Worm (Caenorhabditis elegans) whole organism, L2 larva: Measurements from ENCODE around the gene F49C12.3.
"Not testable (repeated sequence)": the region's sequence is repeated elsewhere in the genome, so short reads cannot be mapped to it uniquely, and the experiment has no call there.

Experiments
- C34F6.9 ChIP-seq: fragments of 150-350 bp; optimal IDR thresholded peaks from 2 replicates; lab custom pipeline; 2014; ENCODE audit warnings: missing biosample characterization, missing genetic modification characterization
- F13H6.1 ChIP-seq: sonication (generic microtip); optimal IDR thresholded peaks from 2 replicates; lab custom pipeline; 2016; ENCODE audit warnings: missing genetic modification characterization, missing compliant biosample characterization
- ZK546.5 ChIP-seq: sonication (generic microtip); optimal IDR thresholded peaks from 2 replicates; lab custom pipeline; 2017; ENCODE audit warnings: missing biosample characterization, missing genetic modification characterization
- alr-1 ChIP-seq: fragments of 150-350 bp; optimal IDR thresholded peaks from 2 replicates; lab custom pipeline; 2014; ENCODE audit warnings: missing biosample characterization, missing genetic modification characterization
- blmp-1 ChIP-seq: sonication (generic microtip); optimal IDR thresholded peaks from 2 replicates; lab custom pipeline; 2017; ENCODE audit warnings: missing genetic modification characterization, mild to moderate bottlenecking, missing compliant biosample characterization, antibody characterized with exemption, moderate library complexity; ENCODE audit not compliant: insufficient read depth
- ceh-16 ChIP-seq: fragments of 150-350 bp; optimal IDR thresholded peaks from 2 replicates; lab custom pipeline; 2014; ENCODE audit warnings: missing biosample characterization, missing genetic modification characterization
- ceh-82 ChIP-seq: fragments of 150-350 bp; optimal IDR thresholded peaks from 2 replicates; lab custom pipeline; 2014; ENCODE audit warnings: missing biosample characterization, missing genetic modification characterization
- crh-2 ChIP-seq: sonication (generic microtip); optimal IDR thresholded peaks from 2 replicates; lab custom pipeline; 2017; ENCODE audit warnings: missing biosample characterization, missing genetic modification characterization
- egl-27 ChIP-seq: sonication (generic microtip); optimal IDR thresholded peaks from 3 replicates; lab custom pipeline; 2017; ENCODE audit warnings: missing biosample characterization, missing genetic modification reagents, missing genetic modification characterization
- elt-1 ChIP-seq: fragments of 150-350 bp; optimal IDR thresholded peaks from 2 replicates; lab custom pipeline; 2014; ENCODE audit warnings: missing biosample characterization, missing genetic modification characterization
- elt-3 ChIP-seq: sonication (generic microtip); optimal IDR thresholded peaks from 2 replicates; lab custom pipeline; 2017; ENCODE audit warnings: missing biosample characterization, missing genetic modification characterization
- fos-1 ChIP-seq: fragments of 150-350 bp; optimal IDR thresholded peaks from 2 replicates; lab custom pipeline; 2014; ENCODE audit warnings: missing biosample characterization, missing genetic modification characterization
- gmeb-1 ChIP-seq: fragments of 150-350 bp; optimal IDR thresholded peaks from 2 replicates; lab custom pipeline; 2014; ENCODE audit warnings: missing biosample characterization, missing genetic modification characterization
- lin-11 ChIP-seq: fragments of 150-350 bp; sonication (generic microtip); optimal IDR thresholded peaks from 2 replicates; lab custom pipeline; 2014; ENCODE audit warnings: missing biosample characterization, missing genetic modification characterization, inconsistent platforms, mixed read lengths
- lsy-2 ChIP-seq, 2 experiments: fragments of 150-350 bp in 1 of 2; sonication (generic microtip) in 1 of 2; optimal IDR thresholded peaks; 2 replicates each; lab custom pipeline; 2014 to 2017; ENCODE audit warnings: missing biosample characterization in 2 of 2, missing genetic modification characterization in 2 of 2
- mab-5 ChIP-seq: fragments of 150-350 bp; optimal IDR thresholded peaks from 2 replicates; lab custom pipeline; 2014; ENCODE audit warnings: missing biosample characterization, missing genetic modification characterization
- mbf-1 ChIP-seq: sonication (generic microtip); optimal IDR thresholded peaks from 2 replicates; lab custom pipeline; 2017; ENCODE audit warnings: missing biosample characterization, missing genetic modification characterization
- nhr-10 ChIP-seq: sonication (generic microtip); optimal IDR thresholded peaks from 2 replicates; lab custom pipeline; 2017; ENCODE audit warnings: missing biosample characterization, missing genetic modification characterization
- nhr-11 ChIP-seq: fragments of 150-350 bp; optimal IDR thresholded peaks from 2 replicates; lab custom pipeline; 2014; ENCODE audit warnings: missing biosample characterization, missing genetic modification characterization
- nhr-129 ChIP-seq: fragments of 150-350 bp; optimal IDR thresholded peaks from 2 replicates; lab custom pipeline; 2014; ENCODE audit warnings: missing biosample characterization, missing genetic modification characterization
- nhr-25 ChIP-seq: fragments of 150-350 bp; sonication (generic microtip); optimal IDR thresholded peaks from 3 replicates; lab custom pipeline; 2014; ENCODE audit warnings: missing biosample characterization, missing genetic modification characterization
- nhr-6 ChIP-seq: fragments of 150-350 bp; optimal IDR thresholded peaks from 2 replicates; lab custom pipeline; 2014; ENCODE audit warnings: missing biosample characterization, missing genetic modification characterization
- sem-4 ChIP-seq: fragments of 150-350 bp; optimal IDR thresholded peaks from 2 replicates; lab custom pipeline; 2014; ENCODE audit warnings: missing biosample characterization, missing genetic modification reagents, missing genetic modification characterization
- skn-1 ChIP-seq: sonication (generic microtip); optimal IDR thresholded peaks from 2 replicates; lab custom pipeline; 2017; ENCODE audit warnings: missing biosample characterization, missing genetic modification characterization
- sma-3 ChIP-seq: sonication (generic microtip); optimal IDR thresholded peaks from 2 replicates; lab custom pipeline; 2016; ENCODE audit warnings: missing genetic modification reagents, missing genetic modification characterization, missing compliant biosample characterization
- sma-9 ChIP-seq, 2 experiments: fragments of 150-350 bp in 1 of 2; sonication (generic microtip) in 1 of 2; optimal IDR thresholded peaks; 2 replicates each; lab custom pipeline; 2014 to 2016; ENCODE audit warnings: missing genetic modification characterization in 2 of 2, mild to moderate bottlenecking in 1 of 2, missing biosample characterization in 1 of 2, missing compliant biosample characterization in 1 of 2, missing genetic modification reagents in 1 of 2, moderate library complexity in 1 of 2
- unc-39 ChIP-seq: fragments of 150-350 bp; optimal IDR thresholded peaks from 2 replicates; lab custom pipeline; 2014; ENCODE audit warnings: missing biosample characterization, missing genetic modification characterization
- unc-55 ChIP-seq: fragments of 150-350 bp; sonication (generic microtip); optimal IDR thresholded peaks from 3 replicates; lab custom pipeline; 2014; ENCODE audit warnings: missing biosample characterization, missing genetic modification reagents, missing genetic modification characterization
- unc-62 ChIP-seq: fragments of 150-350 bp; optimal IDR thresholded peaks from 2 replicates; lab custom pipeline; 2014; ENCODE audit warnings: missing biosample characterization, missing genetic modification reagents, missing genetic modification characterization
- zag-1 ChIP-seq: fragments of 150-350 bp; optimal IDR thresholded peaks from 2 replicates; lab custom pipeline; 2014; ENCODE audit warnings: missing biosample characterization, missing genetic modification characterization
- ztf-1 ChIP-seq: fragments of 200-800 bp; sonication (Bioruptor generic); conservative IDR thresholded peaks from 2 replicates; pipeline ENCODE4 v1.3.6; 2022; ENCODE audit warnings: missing genetic modification characterization, missing compliant biosample characterization
- ztf-11 ChIP-seq: sonication (generic microtip); optimal IDR thresholded peaks from 2 replicates; lab custom pipeline; 2017; ENCODE audit warnings: missing biosample characterization, missing genetic modification characterization
- ztf-4 ChIP-seq: fragments of 150-350 bp; optimal IDR thresholded peaks from 2 replicates; lab custom pipeline; 2014; ENCODE audit warnings: missing biosample characterization, missing genetic modification characterization

The F49C12.3 gene

DNA sequence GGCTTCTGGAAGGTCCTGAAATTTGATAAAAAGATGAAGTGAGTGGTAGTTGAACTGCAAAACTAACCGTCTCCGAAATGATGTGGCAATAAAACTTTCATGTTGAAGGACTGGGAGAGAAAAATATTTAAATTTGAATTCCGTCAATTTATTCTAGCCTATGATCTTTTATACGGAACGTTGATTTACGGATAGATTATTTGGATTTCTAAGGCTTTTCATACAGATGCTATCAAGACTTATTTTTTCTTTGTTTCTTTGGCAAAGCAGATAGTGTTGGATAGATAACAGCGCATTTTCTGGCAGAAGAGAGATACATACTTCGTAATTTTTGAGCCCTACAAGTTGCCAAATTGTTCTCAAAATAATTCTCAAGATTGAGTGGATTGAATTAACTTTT, 3.8 kb downstream of the F49C12.3 start, which contains the start of gene F49C12.4:
Gene F49C12.4 (minus strand): TSS at position 101 of the 400 bp plus-strand sequence.
- no peak for TF ChIP-seq nhr-11 (tag; lab: Kevin White, UChicago)
- TF ChIP-seq zag-1 (tag; lab: Kevin White, UChicago) = no peak
- TF ChIP-seq mab-5 (tag; lab: Kevin White, UChicago) = no peak
- TF ChIP-seq sem-4 = no peak
- TF ChIP-seq ztf-4 (tag; lab: Kevin White, UChicago) = no peak
- TF ChIP-seq, all 48 proteins: peak for 0

- TF ChIP-seq ceh-82 (tag; lab: Kevin White, UChicago) = no peak
- TF ChIP-seq zag-1 (tag; lab: Kevin White, UChicago) = no peak
- no peak for TF ChIP-seq unc-39 (tag; lab: Kevin White, UChicago)
- TF ChIP-seq sma-3 = no peak
- TF ChIP-seq ztf-1 (GFP tag; lab: Robert Waterston, UW) = no peak
- no peak for TF ChIP-seq nhr-129 (tag; lab: Kevin White, UChicago)
- no peak for TF ChIP-seq nhr-11 (tag; lab: Kevin White, UChicago)
- TF ChIP-seq elt-1 = no peak
- no peak for TF ChIP-seq ztf-11 (tag; lab: Kevin White, UChicago)
- TF ChIP-seq, all 48 proteins: peak for 0
These were observed 4.4 kb downstream of the F49C12.3 start, which contains the start of gene F49C12.5 for ce11 chrIV:9304617-9305016. Gene F49C12.5 (plus strand): TSS chrIV:9304917.

DNA sequence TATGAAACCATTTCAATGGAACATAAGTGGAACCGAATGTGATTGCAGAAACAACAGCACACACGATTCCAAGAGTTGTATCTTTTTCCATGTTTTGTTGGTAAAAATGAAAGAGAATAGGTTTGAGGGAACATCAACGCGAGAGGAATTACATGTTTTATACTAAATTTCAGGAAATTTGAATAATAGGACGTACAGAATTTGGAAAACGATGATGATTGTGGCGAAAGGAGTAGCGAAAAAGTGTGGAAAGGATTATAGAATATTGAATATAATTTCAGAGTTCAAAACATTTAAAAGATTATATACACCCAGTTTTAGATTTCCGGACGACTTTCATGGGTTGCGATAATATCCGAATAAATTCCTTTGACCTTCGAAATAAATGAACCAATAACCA, 8.7 kb downstream of the F49C12.3 start, which contains the start of gene F49C12.6:
Gene F49C12.6 (minus strand): TSS at position 101 of the 400 bp plus-strand sequence.
- TF ChIP-seq nhr-129 (tag; lab: Kevin White, UChicago) = no peak
- TF ChIP-seq ztf-4 (tag; lab: Kevin White, UChicago) = no peak
- no peak for TF ChIP-seq unc-62 (GFP tag; lab: Kevin White, UChicago)
- no peak for TF ChIP-seq alr-1
- no peak for TF ChIP-seq nhr-10 (tag; lab: Kevin White, UChicago)
- no peak for TF ChIP-seq ceh-82 (tag; lab: Kevin White, UChicago)
- no peak for TF ChIP-seq skn-1
- TF ChIP-seq ztf-1 (GFP tag; lab: Robert Waterston, UW) = no peak
- no peak for TF ChIP-seq sma-9 (GFP tag; optimal IDR thresholded peaks at IDR 0.05; lab: Kevin White, UChicago)
- TF ChIP-seq sma-9 (tag; optimal IDR thresholded peaks at IDR 0.05; lab: Kevin White, UChicago) = no peak
- TF ChIP-seq nhr-25 (tag; lab: Kevin White, UChicago) = no peak
- TF ChIP-seq mbf-1 = no peak
- TF ChIP-seq, all 48 proteins: peak for 0

DNA sequence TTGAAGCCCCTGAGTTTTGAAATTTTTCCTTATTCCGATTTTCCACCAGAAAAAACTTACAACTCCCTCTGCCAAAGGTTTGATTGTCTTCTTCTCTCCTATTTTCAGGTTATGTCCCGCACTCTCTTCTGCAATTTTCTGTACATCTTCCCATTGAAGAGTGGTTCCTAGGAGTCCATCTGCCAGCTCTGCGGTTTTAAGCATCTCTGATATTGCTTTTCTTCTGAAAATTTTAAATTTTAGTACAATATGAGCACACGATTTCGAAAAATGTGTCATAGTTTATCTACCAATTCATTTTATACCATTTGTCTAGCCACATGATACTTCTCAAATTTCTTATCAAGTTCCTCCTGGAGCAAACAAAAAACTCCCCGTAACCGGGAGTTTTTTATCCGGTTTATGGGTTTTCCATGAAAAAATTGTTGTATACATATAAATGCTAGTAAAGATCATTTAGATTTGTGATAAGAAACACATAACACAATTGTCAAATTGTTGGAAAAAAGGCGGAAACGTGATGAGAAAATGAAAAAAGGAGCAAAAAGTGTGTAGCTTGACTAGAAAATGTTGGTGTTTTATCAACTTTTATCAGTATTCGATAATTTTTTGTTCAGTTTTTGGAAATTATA, 10.8 kb downstream of the F49C12.3 start:
- TF ChIP-seq fos-1 (tag; lab: Kevin White, UChicago) (peak; percentile 50), nhr-6 (tag; lab: Kevin White, UChicago) (no peak), mbf-1 (no peak), unc-62 (GFP tag; lab: Kevin White, UChicago) (no peak), egl-27 (tag; lab: Kevin White, UChicago) (no peak)

ce11 chrIV:9312827-9313226, 12.6 kb downstream of the F49C12.3 start, which contains the start of gene F49C12.7:
Gene F49C12.7 (minus strand): TSS chrIV:9312927.
- not testable (repeated sequence) for TF ChIP-seq elt-3 (tag; lab: Kevin White, UChicago); ceh-16; nhr-6 (tag; lab: Kevin White, UChicago)

ce11 chrIV:9316068-9316681, 15.9 kb downstream of the F49C12.3 start, which contains the start of the genes F49C12.9 and rpn-7:
Gene F49C12.9 (minus strand): TSS chrIV:9316215.
Gene rpn-7 (plus strand): TSS chrIV:9316631.
- TF ChIP-seq ztf-1 (GFP tag; lab: Robert Waterston, UW) (no peak), blmp-1 (tag; lab: Kevin White, UChicago) (no peak), crh-2 (tag; lab: Kevin White, UChicago) (peak; percentile 5), skn-1 (peak; percentile 97), ZK546.5 (no peak), sma-3 (peak; percentile 6), gmeb-1 (tag; lab: Kevin White, UChicago) (peak; percentile 26), F13H6.1 (no peak), unc-55 (GFP tag; lab: Kevin White, UChicago) (peak; percentile 65), mab-5 (tag; lab: Kevin White, UChicago) (no peak), fos-1 (tag; lab: Kevin White, UChicago) (peak; percentile 11), C34F6.9 (tag; lab: Kevin White, UChicago) (peak; percentile 59), lsy-2 (tag; optimal IDR thresholded peaks at IDR 0.05; lab: Kevin White, UChicago) (peak in 1 of 2 experiments; percentile 3), lin-11 (tag; lab: Kevin White, UChicago) (peak; percentile 18), unc-62 (GFP tag; lab: Kevin White, UChicago) (no peak), mbf-1 (no peak), nhr-129 (tag; lab: Kevin White, UChicago) (peak; percentile 61), unc-39 (tag; lab: Kevin White, UChicago) (no peak), nhr-11 (tag; lab: Kevin White, UChicago) (no peak)
